Fruit fly (Drosophila melanogaster) whole organism: ENCODE data around the gene CG7024.
A peak's percentile ranks its signal among the peaks of the same experiment; 100 is the strongest.

Source experiments
- CG8478 ChIP-seq: fragments of >200 bp; optimal IDR thresholded peaks from 2 replicates; lab custom pipeline; 2018; ENCODE audit warnings: inconsistent platforms
- EcR ChIP-seq, 2 experiments: fragments of >200 bp; optimal IDR thresholded peaks; 2 replicates each; lab custom pipeline; 2017; ENCODE audit warnings: missing biosample characterization in 2 of 2, missing genetic modification characterization in 2 of 2, missing genetic modification reagents in 2 of 2
- pan ChIP-seq: fragments of >200 bp; optimal IDR thresholded peaks from 2 replicates; lab custom pipeline; 2017
- psq ChIP-seq: fragments of >200 bp; optimal IDR thresholded peaks from 2 replicates; lab custom pipeline; 2017
- usp ChIP-seq: fragments of >200 bp; optimal IDR thresholded peaks from 2 replicates; lab custom pipeline; 2017; ENCODE audit warnings: missing biosample characterization, missing genetic modification characterization, mixed read lengths

dm6 chrX:4686150-4686549 lies 19.0 kb upstream of the CG7024 start:
- no peak for TF ChIP-seq EcR (GFP tag; optimal IDR thresholded peaks at IDR 0.05; lab: Kevin White, UChicago)
- peak; percentile 80 for TF ChIP-seq CG8478
- TF ChIP-seq usp (GFP tag; lab: Kevin White, UChicago), result no peak
- TF ChIP-seq psq, result no peak
- no peak for TF ChIP-seq pan (lab: Kevin White, UChicago)
